Worm (Caenorhabditis elegans) whole organism, late embryonic: ENCODE results near the gene mmab-1.

Experiments
- C08G9.2 ChIP-seq: sonication (generic microtip); optimal IDR thresholded peaks from 2 replicates; lab custom pipeline; 2016; ENCODE audit warnings: mild to moderate bottlenecking, missing genetic modification characterization, moderate library complexity, missing compliant biosample characterization
- F13H6.1 ChIP-seq: sonication (generic microtip); optimal IDR thresholded peaks from 2 replicates; lab custom pipeline; 2016; ENCODE audit warnings: missing genetic modification characterization, missing compliant biosample characterization
- K09A11.1 ChIP-seq: sonication (generic microtip); optimal IDR thresholded peaks from 2 replicates; lab custom pipeline; 2017; ENCODE audit warnings: antibody characterized with exemption, mild to moderate bottlenecking, missing genetic modification characterization, missing compliant biosample characterization; ENCODE audit not compliant: insufficient read depth
- T23F11.4 ChIP-seq: fragments of 200-800 bp; sonication (Bioruptor generic); optimal IDR thresholded peaks from 2 replicates; lab custom pipeline; 2018; ENCODE audit warnings: mild to moderate bottlenecking, missing genetic modification characterization, missing compliant biosample characterization
- ahr-1 ChIP-seq: sonication (generic microtip); optimal IDR thresholded peaks from 2 replicates; lab custom pipeline; 2016; ENCODE audit warnings: missing genetic modification characterization, missing compliant biosample characterization
- ama-1 ChIP-seq: fragments of 150-350 bp; optimal IDR thresholded peaks from 2 replicates; lab custom pipeline; 2014
- ceh-14 ChIP-seq: sonication (generic microtip); optimal IDR thresholded peaks from 2 replicates; lab custom pipeline; 2016; ENCODE audit warnings: missing genotype, missing genetic modification characterization, missing compliant biosample characterization
- ceh-18 ChIP-seq: sonication (generic microtip); optimal IDR thresholded peaks from 2 replicates; lab custom pipeline; 2016; ENCODE audit warnings: missing genetic modification characterization, missing compliant biosample characterization
- ceh-19 ChIP-seq: fragments of 200-800 bp; sonication (Bioruptor generic); optimal IDR thresholded peaks from 2 replicates; lab custom pipeline; 2018; ENCODE audit warnings: mild to moderate bottlenecking, missing genetic modification characterization, missing compliant biosample characterization
- ceh-22 ChIP-seq: sonication (generic microtip); optimal IDR thresholded peaks from 2 replicates; lab custom pipeline; 2017; ENCODE audit warnings: missing biosample characterization, missing genetic modification characterization
- ceh-30 ChIP-seq: fragments of 150-350 bp; optimal IDR thresholded peaks from 2 replicates; lab custom pipeline; 2014; ENCODE audit warnings: missing biosample characterization, missing genetic modification characterization
- ceh-31 ChIP-seq: sonication (generic microtip); optimal IDR thresholded peaks from 2 replicates; lab custom pipeline; 2016; ENCODE audit warnings: missing genetic modification characterization, missing compliant biosample characterization
- ceh-34 ChIP-seq: sonication (generic microtip); optimal IDR thresholded peaks from 2 replicates; lab custom pipeline; 2016; ENCODE audit warnings: mild to moderate bottlenecking, missing genetic modification characterization, missing compliant biosample characterization
- ceh-45 ChIP-seq: fragments of 200-800 bp; sonication (Bioruptor generic); IDR thresholded peaks from 2 replicates; pipeline ENCODE4 v1.3.6; 2022; ENCODE audit warnings: missing genetic modification reagents, missing genetic modification characterization, missing compliant biosample characterization
- ceh-48 ChIP-seq: sonication (generic microtip); optimal IDR thresholded peaks from 2 replicates; lab custom pipeline; 2016; ENCODE audit warnings: missing genetic modification characterization, inconsistent platforms, missing compliant biosample characterization
- che-1 ChIP-seq: sonication (generic microtip); optimal IDR thresholded peaks from 2 replicates; lab custom pipeline; 2016; ENCODE audit warnings: mild to moderate bottlenecking, missing genetic modification characterization, missing compliant biosample characterization
- dmd-4 ChIP-seq: sonication (generic microtip); optimal IDR thresholded peaks from 2 replicates; lab custom pipeline; 2016; ENCODE audit warnings: borderline replicate concordance, missing genetic modification characterization, missing compliant biosample characterization
- dve-1 ChIP-seq: sonication (generic microtip); optimal IDR thresholded peaks from 2 replicates; lab custom pipeline; 2017; ENCODE audit warnings: antibody characterized with exemption, mild to moderate bottlenecking, missing genetic modification characterization, missing compliant biosample characterization
- ets-4 ChIP-seq: sonication (generic microtip); optimal IDR thresholded peaks from 2 replicates; lab custom pipeline; 2016; ENCODE audit warnings: missing genetic modification characterization, missing compliant biosample characterization
- fkh-6 ChIP-seq: sonication (generic microtip); optimal IDR thresholded peaks from 2 replicates; lab custom pipeline; 2016; ENCODE audit warnings: missing genetic modification characterization, missing compliant biosample characterization
- gmeb-2 ChIP-seq: sonication (generic microtip); optimal IDR thresholded peaks from 2 replicates; lab custom pipeline; 2016; ENCODE audit warnings: missing genetic modification characterization, inconsistent platforms, missing compliant biosample characterization
- hlh-13 ChIP-seq: fragments of 200-800 bp; sonication (Bioruptor generic); optimal IDR thresholded peaks from 2 replicates; lab custom pipeline; 2018; ENCODE audit warnings: mild to moderate bottlenecking, missing genetic modification characterization, missing compliant biosample characterization
- hlh-6 ChIP-seq: sonication (generic microtip); optimal IDR thresholded peaks from 2 replicates; lab custom pipeline; 2016; ENCODE audit warnings: missing genotype, missing genetic modification characterization, missing compliant biosample characterization
- hlh-8 ChIP-seq: sonication (generic microtip); optimal IDR thresholded peaks from 2 replicates; lab custom pipeline; 2016; ENCODE audit warnings: missing genotype, missing genetic modification characterization, missing compliant biosample characterization
- lim-6 ChIP-seq: sonication (generic microtip); optimal IDR thresholded peaks from 2 replicates; lab custom pipeline; 2016; ENCODE audit warnings: missing genetic modification characterization, missing compliant biosample characterization
- mec-3 ChIP-seq: sonication (generic microtip); optimal IDR thresholded peaks from 2 replicates; lab custom pipeline; 2016; ENCODE audit warnings: borderline replicate concordance, missing genetic modification characterization, missing compliant biosample characterization
- nfya-1 ChIP-seq: sonication (generic microtip); optimal IDR thresholded peaks from 2 replicates; lab custom pipeline; 2017; ENCODE audit warnings: missing genetic modification characterization, mild to moderate bottlenecking, missing compliant biosample characterization, antibody characterized with exemption, moderate library complexity
- nhr-11 ChIP-seq: fragments of 150-350 bp; optimal IDR thresholded peaks from 2 replicates; lab custom pipeline; 2014; ENCODE audit warnings: missing biosample characterization, missing genetic modification characterization
- npax-4 ChIP-seq: sonication (generic microtip); optimal IDR thresholded peaks from 2 replicates; lab custom pipeline; 2016; ENCODE audit warnings: missing genetic modification characterization, missing compliant biosample characterization
- pag-3 ChIP-seq: sonication (generic microtip); optimal IDR thresholded peaks from 2 replicates; lab custom pipeline; 2016; ENCODE audit warnings: missing compliant biosample characterization, missing genetic modification characterization, borderline replicate concordance
- pat-9 ChIP-seq: fragments of 200-800 bp; sonication (Bioruptor generic); optimal IDR thresholded peaks from 2 replicates; lab custom pipeline; 2018; ENCODE audit warnings: mild to moderate bottlenecking, missing genetic modification characterization, moderate library complexity, missing compliant biosample characterization
- pax-1 ChIP-seq: fragments of 150-350 bp; optimal IDR thresholded peaks from 2 replicates; lab custom pipeline; 2014; ENCODE audit warnings: missing biosample characterization, missing genetic modification characterization
- pha-2 ChIP-seq: sonication (generic microtip); optimal IDR thresholded peaks from 2 replicates; lab custom pipeline; 2017; ENCODE audit warnings: mild to moderate bottlenecking, missing genetic modification characterization, missing compliant biosample characterization
- sdc-2 ChIP-seq: sonication (generic microtip); optimal IDR thresholded peaks from 2 replicates; lab custom pipeline; 2016; ENCODE audit warnings: missing genotype, missing genetic modification characterization, missing compliant biosample characterization
- sox-4 ChIP-seq: sonication (generic microtip); optimal IDR thresholded peaks from 2 replicates; lab custom pipeline; 2017; ENCODE audit warnings: mild to moderate bottlenecking, missing genetic modification characterization, inconsistent platforms, missing compliant biosample characterization
- tbx-7 ChIP-seq: sonication (generic microtip); optimal IDR thresholded peaks from 2 replicates; lab custom pipeline; 2016; ENCODE audit warnings: missing genotype, missing genetic modification characterization, missing compliant biosample characterization
- ttx-3 ChIP-seq: sonication (generic microtip); optimal IDR thresholded peaks from 2 replicates; lab custom pipeline; 2016; ENCODE audit warnings: missing genetic modification reagents, missing genetic modification characterization, missing compliant biosample characterization
- unc-3 ChIP-seq, 2 experiments: fragments of 200-800 bp in 1 of 2; sonication (Bioruptor generic) in 1 of 2; sonication (generic microtip) in 1 of 2; conservative IDR thresholded peaks in 1 of 2; optimal IDR thresholded peaks in 1 of 2; 2 replicates each; pipeline versions ENCODE4 v1.3.6 to Lab custom; 2016 to 2022; ENCODE audit warnings: missing compliant biosample characterization in 2 of 2, missing genetic modification characterization in 2 of 2, missing genetic modification reagents in 1 of 2
- unc-86 ChIP-seq: sonication (generic microtip); optimal IDR thresholded peaks from 2 replicates; lab custom pipeline; 2016; ENCODE audit warnings: missing genetic modification characterization, missing compliant biosample characterization
- zip-5 ChIP-seq: sonication (generic microtip); optimal IDR thresholded peaks from 2 replicates; lab custom pipeline; 2016; ENCODE audit warnings: missing genetic modification characterization, missing compliant biosample characterization
- ztf-16 ChIP-seq: sonication (generic microtip); optimal IDR thresholded peaks from 2 replicates; lab custom pipeline; 2017; ENCODE audit warnings: missing genetic modification characterization, missing compliant biosample characterization

Gene mmab-1

DNA sequence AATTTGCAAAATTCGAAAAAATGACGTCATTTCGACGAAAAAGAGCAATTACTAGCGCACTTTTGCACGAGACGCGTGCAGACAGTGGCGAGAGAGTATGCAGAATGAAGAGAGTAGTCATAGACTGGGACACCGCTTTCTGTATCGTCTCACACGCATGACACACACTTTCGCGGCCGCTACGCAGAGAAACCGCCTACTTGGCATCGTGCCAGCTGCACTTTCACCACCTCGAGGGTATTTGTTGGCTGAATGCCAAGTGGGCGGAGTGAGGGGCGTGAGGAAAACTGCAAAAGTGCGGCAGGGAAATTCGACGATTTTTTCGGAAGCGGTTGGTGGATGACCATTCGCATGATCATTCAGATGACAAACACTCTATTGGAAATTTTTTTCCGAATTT lies 22.2 kb downstream of the mmab-1 start (continued):
- TF ChIP-seq che-1 (tag; lab: Kevin White, UChicago) (no peak), ceh-19 (GFP tag; lab: Kevin White, UChicago) (peak; percentile 56), sdc-2 (peak; percentile 75), T23F11.4 (GFP tag; lab: Kevin White, UChicago) (peak; percentile 40), pag-3 (tag; lab: Kevin White, UChicago) (no peak), gmeb-2 (peak; percentile 10), unc-86 (tag; lab: Kevin White, UChicago) (peak; percentile 54), F13H6.1 (tag; lab: Kevin White, UChicago) (peak; percentile 89), hlh-13 (GFP tag; lab: Kevin White, UChicago) (no peak), pha-2 (tag; lab: Kevin White, UChicago) (peak; percentile 43), npax-4 (no peak), ceh-45 (GFP tag; lab: Robert Waterston, UW) (no peak), zip-5 (no peak), hlh-8 (tag; lab: Kevin White, UChicago) (peak; percentile 40), ahr-1 (tag; lab: Kevin White, UChicago) (peak; percentile 4), C08G9.2 (peak; percentile 60), lim-6 (tag; lab: Kevin White, UChicago) (peak; percentile 79), ama-1 (lab: Kevin White, UChicago) (no peak), nhr-11 (tag; lab: Kevin White, UChicago) (no peak), pat-9 (tag; lab: Kevin White, UChicago) (peak; percentile 46), ceh-48 (tag; lab: Kevin White, UChicago) (peak; percentile 23), ceh-14 (tag; lab: Kevin White, UChicago) (peak; percentile 88), sox-4 (tag; lab: Kevin White, UChicago) (no peak), pax-1 (tag; lab: Kevin White, UChicago) (peak; percentile 45), K09A11.1 (tag; lab: Kevin White, UChicago) (peak; percentile 33), ceh-31 (peak; percentile 98), ztf-16 (tag; lab: Kevin White, UChicago) (peak; percentile 15), fkh-6 (tag; lab: Kevin White, UChicago) (peak; percentile 54), ets-4 (peak; percentile 99), dmd-4 (tag; lab: Kevin White, UChicago) (peak; percentile 85)
- TF ChIP-seq, all 69 proteins: peak for 45

DNA sequence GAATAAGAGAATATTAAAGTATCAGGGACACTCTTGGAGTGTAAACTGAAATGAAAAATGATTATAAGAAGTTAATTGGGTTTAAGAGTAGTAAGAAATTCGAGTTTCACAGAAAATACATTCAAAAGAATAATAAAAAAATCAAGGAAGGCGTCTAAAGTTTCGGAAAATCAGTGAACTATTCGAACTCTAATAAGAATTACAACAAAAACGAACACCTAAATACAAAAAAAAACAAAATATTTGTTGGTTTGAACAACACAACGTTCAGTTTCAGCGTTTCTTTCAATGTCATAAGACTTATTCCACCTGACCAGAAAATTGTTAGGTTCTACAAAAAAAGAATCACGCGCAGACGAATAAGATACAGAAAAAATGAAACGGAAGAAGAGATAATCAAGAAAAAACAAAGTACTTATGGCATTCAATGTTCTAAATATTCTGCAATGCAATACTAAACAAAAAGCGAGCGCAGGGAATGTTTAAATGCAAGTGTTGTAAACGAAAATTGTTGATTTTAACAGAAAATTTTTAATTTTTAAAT lies 22.8 kb downstream of the mmab-1 start, which contains the start of gene nhl-2:
TSS of gene nhl-2 (minus strand) at position 51 of the 544 bp plus-strand sequence.
- TF ChIP-seq dve-1 (tag; lab: Kevin White, UChicago): no peak
- no peak for TF ChIP-seq ceh-34
- no peak for TF ChIP-seq tbx-7
- TF ChIP-seq ceh-22 (tag; lab: Kevin White, UChicago): no peak
- no peak for TF ChIP-seq nfya-1 (tag; lab: Kevin White, UChicago)
- TF ChIP-seq ttx-3 (tag; lab: Kevin White, UChicago): no peak
- no peak for TF ChIP-seq ceh-18 (tag; lab: Kevin White, UChicago)
- TF ChIP-seq ceh-30 (tag; lab: Kevin White, UChicago): no peak
- TF ChIP-seq hlh-6 (tag; lab: Kevin White, UChicago): no peak
- no peak for TF ChIP-seq che-1 (tag; lab: Kevin White, UChicago)
- TF ChIP-seq T23F11.4 (GFP tag; lab: Kevin White, UChicago): no peak
- no peak for TF ChIP-seq unc-3 (GFP tag; conservative IDR thresholded peaks at IDR 0.05; lab: Robert Waterston, UW)
- TF ChIP-seq unc-3 (tag; optimal IDR thresholded peaks at IDR 0.05; lab: Kevin White, UChicago): no peak
- TF ChIP-seq mec-3 (tag; lab: Kevin White, UChicago): no peak
- TF ChIP-seq ahr-1 (tag; lab: Kevin White, UChicago): no peak
